Fruit fly (Drosophila melanogaster) whole organism, embryonic: Measurements from ENCODE around the gene GXIVsPLA2.
A peak's percentile ranks its signal among the peaks of the same experiment; 100 is the strongest.

Experiments
- B-H1 ChIP-seq: fragments of 200-800 bp; sonication (Bioruptor generic); IDR thresholded peaks from 3 replicates; pipeline ENCODE4 v1.3.6; 2022; ENCODE audit warnings: missing biosample characterization, missing genetic modification characterization
- BtbVII ChIP-seq: fragments of 200-800 bp; sonication (Bioruptor generic); optimal IDR thresholded peaks from 3 replicates; lab custom pipeline; 2017; ENCODE audit warnings: missing biosample characterization, mild to moderate bottlenecking, missing genetic modification characterization
- CG10431 ChIP-seq: fragments of 200-800 bp; sonication (Bioruptor generic); optimal IDR thresholded peaks from 3 replicates; lab custom pipeline; 2018; ENCODE audit warnings: missing biosample characterization, mild to moderate bottlenecking, missing genetic modification characterization
- CG10543 ChIP-seq: fragments of 200-800 bp; sonication (Bioruptor generic); optimal IDR thresholded peaks from 3 replicates; lab custom pipeline; 2017; ENCODE audit warnings: missing biosample characterization, mild to moderate bottlenecking, missing genetic modification characterization, moderate library complexity
- CG10654 ChIP-seq: fragments of 200-800 bp; sonication (Bioruptor generic); optimal IDR thresholded peaks from 2 replicates; lab custom pipeline; 2016; ENCODE audit warnings: missing biosample characterization, missing genetic modification characterization
- CG12155 ChIP-seq: fragments of 200-800 bp; sonication (Bioruptor generic); optimal IDR thresholded peaks from 3 replicates; lab custom pipeline; 2016; ENCODE audit warnings: missing biosample characterization, missing genetic modification characterization
- CG13296 ChIP-seq: fragments of 200-800 bp; sonication (Bioruptor generic); optimal IDR thresholded peaks from 3 replicates; lab custom pipeline; 2018; ENCODE audit warnings: missing biosample characterization, mild to moderate bottlenecking, missing genetic modification characterization
- CG15601 ChIP-seq: fragments of 200-800 bp; sonication (Bioruptor generic); optimal IDR thresholded peaks from 3 replicates; lab custom pipeline; 2019; ENCODE audit warnings: missing biosample characterization, mild to moderate bottlenecking, missing genetic modification characterization, moderate library complexity
- CG17612 ChIP-seq: fragments of 200-800 bp; sonication (Bioruptor generic); IDR thresholded peaks from 2 replicates; pipeline ENCODE4 v1.3.6; 2022; ENCODE audit warnings: missing biosample characterization, missing genetic modification characterization
- CG1832 ChIP-seq: fragments of 200-800 bp; sonication (Bioruptor generic); optimal IDR thresholded peaks from 2 replicates; lab custom pipeline; 2017; ENCODE audit warnings: missing biosample characterization, mild to moderate bottlenecking, missing genetic modification characterization, inconsistent platforms
- CG2129 ChIP-seq: fragments of 200-800 bp; sonication (Bioruptor generic); IDR thresholded peaks from 2 replicates; pipeline ENCODE4 v1.3.6; 2022; ENCODE audit warnings: missing biosample characterization, missing genetic modification characterization; ENCODE audit not compliant: partially characterized antibody
- CG31388 ChIP-seq: fragments of 200-800 bp; sonication (Bioruptor generic); optimal IDR thresholded peaks from 2 replicates; lab custom pipeline; 2016; ENCODE audit warnings: missing biosample characterization, missing genetic modification characterization
- CG32532 ChIP-seq: fragments of 200-800 bp; sonication (Bioruptor generic); IDR thresholded peaks from 2 replicates; pipeline ENCODE4 v1.3.6; 2022; ENCODE audit warnings: missing biosample characterization, missing genetic modification characterization
- CG33213 ChIP-seq: fragments of 200-800 bp; sonication (Bioruptor generic); optimal IDR thresholded peaks from 3 replicates; lab custom pipeline; 2016; ENCODE audit warnings: missing biosample characterization, missing genetic modification characterization
- CG4360 ChIP-seq: fragments of 200-800 bp; sonication (Bioruptor generic); IDR thresholded peaks from 2 replicates; pipeline ENCODE4 v1.3.6; 2022; ENCODE audit warnings: missing biosample characterization, missing genetic modification characterization
- CG4404 ChIP-seq: fragments of 200-800 bp; sonication (Bioruptor generic); IDR thresholded peaks from 2 replicates; pipeline ENCODE4 v1.3.6; 2022; ENCODE audit warnings: missing biosample characterization, missing genetic modification characterization
- CG6689 ChIP-seq: fragments of 200-800 bp; sonication (Bioruptor generic); IDR thresholded peaks from 2 replicates; pipeline ENCODE4 v1.3.6; 2022; ENCODE audit warnings: missing biosample characterization, missing genetic modification characterization
- CG9215 ChIP-seq: fragments of 200-800 bp; sonication (Bioruptor generic); IDR thresholded peaks from 2 replicates; pipeline ENCODE4 v1.3.6; 2022; ENCODE audit warnings: missing biosample characterization, missing genetic modification characterization
- Deaf1 ChIP-seq: fragments of 200-800 bp; optimal IDR thresholded peaks from 3 replicates; lab custom pipeline; 2019; ENCODE audit warnings: missing biosample characterization, mild to moderate bottlenecking, missing genetic modification characterization, moderate library complexity
- Dek ChIP-seq: fragments of 200-800 bp; sonication (Bioruptor generic); optimal IDR thresholded peaks from 3 replicates; lab custom pipeline; 2019; ENCODE audit warnings: missing biosample characterization, mild to moderate bottlenecking, missing genetic modification characterization, moderate library complexity
- Doc3 ChIP-seq: fragments of 200-800 bp; sonication (Bioruptor generic); IDR thresholded peaks from 3 replicates; pipeline ENCODE4 v1.3.6; 2022; ENCODE audit warnings: missing biosample characterization, missing genetic modification characterization; ENCODE audit not compliant: partially characterized antibody
- Drgx ChIP-seq: fragments of 200-800 bp; sonication (Bioruptor generic); IDR thresholded peaks from 2 replicates; pipeline ENCODE4 v1.3.6; 2022; ENCODE audit warnings: missing biosample characterization, missing genetic modification characterization
- GATAe ChIP-seq: fragments of 200-800 bp; sonication (Bioruptor generic); conservative IDR thresholded peaks from 2 replicates; pipeline ENCODE4 v1.3.6; 2022; ENCODE audit warnings: missing biosample characterization, missing genetic modification characterization
- Hr39 ChIP-seq: fragments of >200 bp; optimal IDR thresholded peaks from 2 replicates; lab custom pipeline; 2017
- Hr78 ChIP-seq, 2 experiments: fragments of 200-800 bp in 1 of 2; fragments of >200 bp in 1 of 2; sonication (Bioruptor generic) in 1 of 2; optimal IDR thresholded peaks; 2 replicates each; lab custom pipeline; 2017 to 2019; ENCODE audit warnings: missing biosample characterization in 2 of 2, missing genetic modification characterization in 2 of 2, mild to moderate bottlenecking in 1 of 2, moderate library complexity in 1 of 2
- Nf-YA ChIP-seq: fragments of 200-800 bp; sonication (Bioruptor generic); IDR thresholded peaks from 2 replicates; pipeline ENCODE4 v1.3.6; 2022; ENCODE audit warnings: missing biosample characterization, missing genetic modification characterization
- Ravus ChIP-seq: fragments of 200-800 bp; sonication (Bioruptor generic); IDR thresholded peaks from 2 replicates; pipeline ENCODE4 v1.3.6; 2022; ENCODE audit warnings: missing biosample characterization, missing genetic modification characterization
- Side ChIP-seq: fragments of 200-800 bp; sonication (Bioruptor generic); optimal IDR thresholded peaks from 2 replicates; lab custom pipeline; 2016; ENCODE audit warnings: missing biosample characterization, missing genetic modification characterization
- Stat92E ChIP-seq, 3 experiments: fragments of >200 bp in 2 of 3; fragments of 200-800 bp in 1 of 3; sonication (Bioruptor generic) in 1 of 3; optimal IDR thresholded peaks; 2 replicates each; lab custom pipeline; 2017 to 2019; ENCODE audit warnings: missing biosample characterization in 3 of 3, missing genetic modification characterization in 3 of 3, mild to moderate bottlenecking in 1 of 3, moderate library complexity in 1 of 3
- Taf1 ChIP-seq: fragments of 200-800 bp; sonication (Bioruptor generic); IDR thresholded peaks from 2 replicates; pipeline ENCODE4 v1.3.6; 2022; ENCODE audit warnings: missing biosample characterization, missing genetic modification characterization
- bab2 ChIP-seq: fragments of 200-800 bp; sonication (Bioruptor generic); optimal IDR thresholded peaks from 2 replicates; lab custom pipeline; 2016; ENCODE audit warnings: missing biosample characterization, missing genetic modification characterization
- bsh ChIP-seq, 2 experiments: fragments of 200-800 bp; sonication (Bioruptor generic); optimal IDR thresholded peaks; 2 replicates each; lab custom pipeline; 2017 to 2018; ENCODE audit warnings: mild to moderate bottlenecking in 2 of 2, missing biosample characterization in 2 of 2, missing genetic modification characterization in 2 of 2, moderate library complexity in 1 of 2
- cato ChIP-seq: fragments of 200-800 bp; sonication (Bioruptor generic); optimal IDR thresholded peaks from 2 replicates; lab custom pipeline; 2016; ENCODE audit warnings: missing biosample characterization, missing genetic modification characterization, borderline replicate concordance
- danr ChIP-seq: fragments of 200-800 bp; sonication (Bioruptor generic); IDR thresholded peaks from 2 replicates; pipeline ENCODE4 v1.3.6; 2022; ENCODE audit warnings: missing biosample characterization, missing genetic modification characterization
- dm ChIP-seq: fragments of 200-800 bp; sonication (Bioruptor generic); optimal IDR thresholded peaks from 3 replicates; lab custom pipeline; 2016; ENCODE audit warnings: missing biosample characterization, missing genetic modification characterization
- en ChIP-seq: fragments of 200-800 bp; sonication (Bioruptor generic); optimal IDR thresholded peaks from 2 replicates; lab custom pipeline; 2016; ENCODE audit warnings: missing biosample characterization, missing genetic modification characterization
- gce ChIP-seq: fragments of 200-800 bp; sonication (Bioruptor generic); IDR thresholded peaks from 3 replicates; pipeline ENCODE4 v1.3.6; 2022; ENCODE audit warnings: missing biosample characterization, missing genetic modification characterization
- gem ChIP-seq: fragments of 200-800 bp; sonication (Bioruptor generic); optimal IDR thresholded peaks from 2 replicates; lab custom pipeline; 2019; ENCODE audit warnings: missing biosample characterization, mild to moderate bottlenecking, missing genetic modification characterization, moderate library complexity
- ham ChIP-seq: fragments of 200-800 bp; sonication (Bioruptor generic); IDR thresholded peaks from 2 replicates; pipeline ENCODE4 v1.3.6; 2022; ENCODE audit warnings: missing biosample characterization, missing genetic modification characterization
- jing ChIP-seq: fragments of 200-800 bp; sonication (Bioruptor generic); optimal IDR thresholded peaks from 2 replicates; lab custom pipeline; 2018; ENCODE audit warnings: missing biosample characterization, mild to moderate bottlenecking, missing genetic modification characterization
- nmo ChIP-seq: fragments of 200-800 bp; sonication (Bioruptor generic); optimal IDR thresholded peaks from 2 replicates; lab custom pipeline; 2018; ENCODE audit warnings: missing biosample characterization, mild to moderate bottlenecking, missing genetic modification characterization, moderate library complexity
- org-1 ChIP-seq: fragments of 200-800 bp; sonication (Bioruptor generic); optimal IDR thresholded peaks from 2 replicates; lab custom pipeline; 2017; ENCODE audit warnings: missing biosample characterization, missing genetic modification characterization
- pan ChIP-seq, 4 experiments: fragments of >200 bp in 3 of 4; fragments of 200-800 bp in 1 of 4; sonication (Bioruptor generic) in 1 of 4; optimal IDR thresholded peaks in 3 of 4; IDR thresholded peaks in 1 of 4; 2 replicates each; pipeline versions ENCODE4 v1.3.6 to Lab custom; 2017 to 2022; ENCODE audit warnings: missing biosample characterization in 2 of 4, missing genetic modification characterization in 2 of 4, mixed read lengths in 1 of 4
- salm ChIP-seq: fragments of 200-800 bp; sonication (Bioruptor generic); optimal IDR thresholded peaks from 2 replicates; lab custom pipeline; 2018; ENCODE audit warnings: missing biosample characterization, mild to moderate bottlenecking, missing genetic modification characterization
- so ChIP-seq: fragments of 200-800 bp; sonication (Bioruptor generic); IDR thresholded peaks from 3 replicates; pipeline ENCODE4 v1.3.6; 2022; ENCODE audit warnings: missing biosample characterization, missing genetic modification characterization
- tin ChIP-seq: fragments of 200-800 bp; sonication (Bioruptor generic); optimal IDR thresholded peaks from 3 replicates; lab custom pipeline; 2016; ENCODE audit warnings: missing biosample characterization, missing genetic modification characterization
- ttk ChIP-seq: fragments of 200-800 bp; sonication (Bioruptor generic); IDR thresholded peaks from 2 replicates; pipeline ENCODE4 v2.1.2; 2022; ENCODE audit warnings: missing biosample characterization, missing genetic modification characterization
- tx ChIP-seq: fragments of 200-800 bp; sonication (Bioruptor generic); optimal IDR thresholded peaks from 2 replicates; lab custom pipeline; 2016; ENCODE audit warnings: missing biosample characterization, missing genetic modification characterization
- wor ChIP-seq: fragments of 200-800 bp; sonication (Bioruptor generic); IDR thresholded peaks from 2 replicates; pipeline ENCODE4 v1.3.6; 2022; ENCODE audit warnings: missing biosample characterization, missing genetic modification characterization

The GXIVsPLA2 gene

DNA sequence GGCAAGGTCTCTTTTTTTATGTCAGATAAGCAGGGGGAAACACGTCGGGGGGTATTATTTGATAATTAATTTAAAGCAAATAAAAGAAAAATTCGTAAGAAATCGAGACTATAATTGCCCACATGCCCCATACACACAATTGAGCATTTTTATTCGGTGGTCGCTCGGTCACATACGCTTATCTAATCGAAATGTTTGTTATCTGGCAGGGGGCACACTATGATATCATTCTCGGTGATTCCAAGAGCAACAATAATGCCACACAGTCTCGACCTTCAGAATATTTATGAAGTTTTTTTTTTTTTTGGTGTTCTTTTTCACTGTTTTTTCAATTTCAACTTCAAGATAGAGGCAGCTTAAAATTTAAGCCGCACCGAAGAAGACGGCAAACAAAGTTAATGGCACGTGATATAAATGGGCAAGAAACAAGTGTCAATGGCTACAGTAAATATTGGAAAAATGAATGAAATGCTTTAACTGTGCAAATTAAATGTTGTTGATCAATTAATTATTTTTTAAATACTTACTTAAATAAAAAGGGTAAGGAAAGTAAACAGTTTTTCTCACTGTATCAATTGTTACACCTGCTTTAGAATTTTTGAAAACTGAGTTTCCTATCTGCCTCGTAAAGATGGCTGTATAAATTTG lies 44.6 kb downstream of the GXIVsPLA2 start (continued):
- TF ChIP-seq CG4404 (GFP tag; lab: Robert Waterston, UW), result no peak
- TF ChIP-seq CG31388 (GFP tag; lab: Kevin White, UChicago), result no peak
- TF ChIP-seq CG15601 (tag; lab: Kevin White, UChicago), result peak; percentile 23
- peak; percentile 65 for TF ChIP-seq GATAe (GFP tag; lab: Robert Waterston, UW)
- TF ChIP-seq Stat92E (GFP tag; optimal IDR thresholded peaks at IDR 0.05; lab: Kevin White, UChicago), result peak in 1 of 3 experiments; percentile 37
- TF ChIP-seq danr (GFP tag; lab: Robert Waterston, UW), result no peak
- TF ChIP-seq pan (optimal IDR thresholded peaks at IDR 0.05; lab: Kevin White, UChicago), result no peak
- TF ChIP-seq pan (GFP tag; optimal IDR thresholded peaks at IDR 0.05 in 1 of 2, IDR thresholded peaks at IDR 0.05 in 1 of 2), result peak in 1 of 2 experiments; percentile 67
- TF ChIP-seq Hr78 (GFP tag; optimal IDR thresholded peaks at IDR 0.05; lab: Kevin White, UChicago), result peak in 1 of 2 experiments; percentile 41
- no peak for TF ChIP-seq Taf1 (GFP tag; lab: Robert Waterston, UW)
- TF ChIP-seq CG2129, result no peak
- TF ChIP-seq CG9215 (GFP tag; lab: Robert Waterston, UW), result no peak
- no peak for TF ChIP-seq Doc3
- TF ChIP-seq CG4360, result 0 out of 2 replicates have a peak, but pooled peaks have one; percentile 19
- TF ChIP-seq en, result no peak
- TF ChIP-seq Drgx (GFP tag; lab: Robert Waterston, UW), result no peak
- TF ChIP-seq ham (GFP tag; lab: Robert Waterston, UW), result no peak
- peak; percentile 11 for TF ChIP-seq CG12155
- TF ChIP-seq gem, result peak; percentile 74
- no peak for TF ChIP-seq jing (GFP tag; lab: Kevin White, UChicago)
- TF ChIP-seq CG10543 (GFP tag; lab: Kevin White, UChicago), result peak; percentile 76
- peak in 1 of 2 experiments; percentile 53 for TF ChIP-seq bsh (GFP tag; optimal IDR thresholded peaks at IDR 0.05; lab: Kevin White, UChicago)
- no peak for TF ChIP-seq nmo (GFP tag; lab: Kevin White, UChicago)
- TF ChIP-seq salm (tag; lab: Kevin White, UChicago), result peak; percentile 25
- peak; percentile 23; the same call in 1 of the 3 replicates for TF ChIP-seq B-H1 (GFP tag; lab: Robert Waterston, UW)
- no peak for TF ChIP-seq ttk (GFP tag; lab: Robert Waterston, UW)
- TF ChIP-seq tx (GFP tag; lab: Kevin White, UChicago), result no peak
- no peak for TF ChIP-seq wor (GFP tag; lab: Robert Waterston, UW)
- no peak for TF ChIP-seq gce (GFP tag; lab: Robert Waterston, UW)
- TF ChIP-seq bab2, result peak; percentile 50
- TF ChIP-seq CG6689 (GFP tag; lab: Robert Waterston, UW), result 0 out of 2 replicates have a peak, but pooled peaks have one; percentile 10
- no peak for TF ChIP-seq cato (GFP tag; lab: Kevin White, UChicago)
- peak; percentile 9 for TF ChIP-seq CG10654 (GFP tag; lab: Kevin White, UChicago)
- TF ChIP-seq dm (GFP tag; lab: Kevin White, UChicago), result no peak
- 0 out of 2 replicates have a peak, but pooled peaks have one; percentile 25 for TF ChIP-seq CG17612 (GFP tag; lab: Robert Waterston, UW)
- TF ChIP-seq CG10431 (GFP tag; lab: Kevin White, UChicago), result no peak
- TF ChIP-seq Hr39, result no peak
- no peak for TF ChIP-seq tin (GFP tag; lab: Kevin White, UChicago)
- TF ChIP-seq CG33213 (GFP tag; lab: Kevin White, UChicago), result no peak
- TF ChIP-seq Deaf1 (tag; lab: Kevin White, UChicago), result no peak
- no peak; the same call in 1 of the 2 replicates for TF ChIP-seq Ravus
- TF ChIP-seq Nf-YA (GFP tag; lab: Robert Waterston, UW), result no peak
- TF ChIP-seq CG1832 (GFP tag; lab: Kevin White, UChicago), result no peak
- no peak for TF ChIP-seq org-1
- peak; percentile 61; the same call in 2 of the 3 replicates for TF ChIP-seq so (GFP tag; lab: Robert Waterston, UW)
- TF ChIP-seq Side, result no peak
- TF ChIP-seq CG13296 (GFP tag; lab: Kevin White, UChicago), result peak; percentile 68
- peak; percentile 23 for TF ChIP-seq Dek
- peak; percentile 64; the same call in 1 of the 2 replicates for TF ChIP-seq CG32532
- peak; percentile 52 for TF ChIP-seq BtbVII (GFP tag; lab: Kevin White, UChicago)
